Fruit fly (Drosophila melanogaster): ENCODE measurements around the gene PH4alphaMP.

Gene PH4alphaMP

dm6 chr3R:30450224-30450623 lies 45.7 kb downstream of the PH4alphaMP start (continued):
- TF ChIP-seq CG15696 (tag; optimal IDR thresholded peaks at IDR 0.05) (peak; percentile 45), nom (GFP tag; optimal IDR thresholded peaks at IDR 0.05) (peak; percentile 74), sim (GFP tag; IDR thresholded peaks at IDR 0.05) (peak; percentile 88), CG6683 (GFP tag; optimal IDR thresholded peaks at IDR 0.05) (peak; percentile 72), CG9437 (GFP tag; optimal IDR thresholded peaks at IDR 0.05) (peak; percentile 12), ind (GFP tag; optimal IDR thresholded peaks at IDR 0.05) (no peak), tup (GFP tag; optimal IDR thresholded peaks at IDR 0.05) (no peak), jing (GFP tag; optimal IDR thresholded peaks at IDR 0.05) (no peak), klu (GFP tag; IDR thresholded peaks at IDR 0.05) (no peak), tin (GFP tag; optimal IDR thresholded peaks at IDR 0.05) (peak; percentile 55), CG11093 (GFP tag; IDR thresholded peaks at IDR 0.05) (peak; percentile 69; the same call in 1 of the 3 replicates), CG17186 (GFP tag; optimal IDR thresholded peaks at IDR 0.05) (peak; percentile 59), da (GFP tag; optimal IDR thresholded peaks at IDR 0.05) (peak; percentile 64), ac (GFP tag; optimal IDR thresholded peaks at IDR 0.05) (peak; percentile 57), bcd (GFP tag; optimal IDR thresholded peaks at IDR 0.05) (peak; percentile 78), row (GFP tag; IDR thresholded peaks at IDR 0.05) (peak; percentile 25; the same call in 1 of the 3 replicates), CG10431 (GFP tag; optimal IDR thresholded peaks at IDR 0.05) (peak; percentile 70), bab2 (GFP tag; optimal IDR thresholded peaks at IDR 0.05) (peak; percentile 85), gfzf (GFP tag; optimal IDR thresholded peaks at IDR 0.05) (no peak), CG18011 (GFP tag; optimal IDR thresholded peaks at IDR 0.05) (peak; percentile 65), lola (GFP tag; optimal IDR thresholded peaks at IDR 0.05) (no peak), CG8359 (GFP tag; optimal IDR thresholded peaks at IDR 0.05; ENCODE audit: borderline replicate concordance) (peak; percentile 49), crc (GFP tag; optimal IDR thresholded peaks at IDR 0.05) (peak; percentile 39), Mes4 (GFP tag; optimal IDR thresholded peaks at IDR 0.05) (peak; percentile 79), az2 (GFP tag; optimal IDR thresholded peaks at IDR 0.05) (peak; percentile 45), pita (GFP tag; optimal IDR thresholded peaks at IDR 0.05) (no peak), lov (optimal IDR thresholded peaks at IDR 0.05) (no peak), lov (GFP tag; IDR thresholded peaks at IDR 0.05) (peak; percentile 90), Atf6 (GFP tag; IDR thresholded peaks at IDR 0.05) (peak; percentile 30; the same call in 1 of the 2 replicates), tgo (GFP tag; IDR thresholded peaks at IDR 0.05) (peak; percentile 56; the same call in 2 of the 3 replicates), CG13287 (GFP tag; IDR thresholded peaks at IDR 0.05; ENCODE audit: partially characterized antibody) (peak; percentile 31), CrebB (tag; optimal IDR thresholded peaks at IDR 0.05) (peak; percentile 86), vnd (GFP tag; IDR thresholded peaks at IDR 0.05; ENCODE audit: partially characterized antibody) (no peak), Deaf1 (tag; optimal IDR thresholded peaks at IDR 0.05) (peak; percentile 67), lab (GFP tag; optimal IDR thresholded peaks at IDR 0.05) (peak; percentile 93), Dek (tag; optimal IDR thresholded peaks at IDR 0.05) (no peak), hth (optimal IDR thresholded peaks at IDR 0.05) (no peak), cwo (GFP tag; optimal IDR thresholded peaks at IDR 0.05) (peak; percentile 74), ssp (GFP tag; IDR thresholded peaks at IDR 0.05) (peak; percentile 35; the same call in 1 of the 2 replicates), knrl (GFP tag; IDR thresholded peaks at IDR 0.05; ENCODE audit: partially characterized antibody) (no peak), NC2α (GFP tag; optimal IDR thresholded peaks at IDR 0.05) (peak; percentile 76), Nf-YB (GFP tag; optimal IDR thresholded peaks at IDR 0.05) (peak; percentile 14), H15 (GFP tag; IDR thresholded peaks at IDR 0.05) (peak; percentile 60; the same call in 1 of the 3 replicates), CG3163 (GFP tag; optimal IDR thresholded peaks at IDR 0.05) (peak; percentile 91), Ada2b (GFP tag; IDR thresholded peaks at IDR 0.05) (peak; percentile 51; the same call in 1 of the 2 replicates), NfI (GFP tag; optimal IDR thresholded peaks at IDR 0.05) (peak; percentile 47), esg (GFP tag; conservative IDR thresholded peaks at IDR 0.05) (no peak), CG5953 (GFP tag; IDR thresholded peaks at IDR 0.05) (no peak), CG2889 (GFP tag; IDR thresholded peaks at IDR 0.05) (no peak), ab (GFP tag; optimal IDR thresholded peaks at IDR 0.05) (no peak), Hsf (GFP tag; optimal IDR thresholded peaks at IDR 0.05) (peak; percentile 53)
